Fruit fly (Drosophila melanogaster): ENCODE results near the gene CG43773.

Gene CG43773

DNA sequence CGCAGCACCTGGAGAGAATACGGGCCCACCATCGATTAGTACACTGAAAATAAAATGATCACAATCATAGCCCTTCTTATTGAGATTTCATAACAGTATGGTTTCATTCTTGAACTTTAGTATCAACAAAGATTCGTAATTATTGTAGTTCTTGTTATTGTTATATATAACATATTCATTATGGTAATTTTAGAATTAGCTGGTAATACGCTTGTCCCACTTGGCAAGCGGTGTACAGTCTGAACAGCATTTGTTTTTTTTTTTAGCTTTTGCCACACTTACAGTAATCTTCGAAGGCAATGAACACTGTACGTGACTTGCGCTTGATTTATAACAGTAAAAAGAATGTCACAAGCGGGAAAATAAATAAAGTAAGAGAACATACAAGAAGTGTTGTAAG, 35.6 kb downstream of the CG43773 start:
- no peak for TF ChIP-seq psq (optimal IDR thresholded peaks at IDR 0.05)
- TF ChIP-seq insv (optimal IDR thresholded peaks at IDR 0.05) = no peak
- no peak for TF ChIP-seq ttk (optimal IDR thresholded peaks at IDR 0.05)
- no peak for TF ChIP-seq h (optimal IDR thresholded peaks at IDR 0.05)
- no peak for TF ChIP-seq Sin3A (optimal IDR thresholded peaks at IDR 0.05)
- no peak for TF ChIP-seq Myc (optimal IDR thresholded peaks at IDR 0.05)

DNA sequence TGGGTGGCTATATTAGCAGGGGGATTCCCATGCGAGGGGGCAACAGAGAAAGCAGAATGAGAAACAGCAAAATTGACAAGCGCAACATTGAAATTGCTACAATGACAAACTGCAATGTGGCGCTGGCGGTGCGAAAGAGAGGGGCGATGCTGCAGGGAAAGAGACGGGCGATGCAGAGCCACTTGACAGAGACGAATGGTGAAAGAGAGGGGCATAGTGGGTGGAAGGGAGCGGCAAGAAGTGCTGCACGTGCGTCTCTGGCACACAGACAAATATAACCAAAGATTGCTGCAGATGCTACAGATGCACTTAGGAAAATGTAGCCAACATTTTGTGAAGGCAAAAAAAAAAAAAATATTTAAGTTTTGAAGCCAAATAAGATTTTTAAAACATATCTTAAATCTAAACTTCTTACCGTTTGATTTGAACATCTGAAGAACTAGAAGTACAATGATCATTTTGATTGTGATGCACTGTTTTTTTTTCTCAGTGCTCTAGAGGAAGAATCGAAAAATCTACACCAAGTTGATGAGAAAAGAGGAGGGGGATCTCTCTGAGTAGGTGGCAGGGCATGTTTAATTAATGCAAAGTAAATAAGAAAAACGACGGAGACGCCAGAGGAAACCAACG, 37.8 kb downstream of the CG43773 start:
- TF ChIP-seq ttk (optimal IDR thresholded peaks at IDR 0.05) = no peak
- no peak for TF ChIP-seq Sin3A (optimal IDR thresholded peaks at IDR 0.05)
- TF ChIP-seq Myc (optimal IDR thresholded peaks at IDR 0.05) = no peak
- TF ChIP-seq h (optimal IDR thresholded peaks at IDR 0.05) = no peak
- TF ChIP-seq insv (optimal IDR thresholded peaks at IDR 0.05) = no peak
- TF ChIP-seq psq (optimal IDR thresholded peaks at IDR 0.05) = no peak

DNA sequence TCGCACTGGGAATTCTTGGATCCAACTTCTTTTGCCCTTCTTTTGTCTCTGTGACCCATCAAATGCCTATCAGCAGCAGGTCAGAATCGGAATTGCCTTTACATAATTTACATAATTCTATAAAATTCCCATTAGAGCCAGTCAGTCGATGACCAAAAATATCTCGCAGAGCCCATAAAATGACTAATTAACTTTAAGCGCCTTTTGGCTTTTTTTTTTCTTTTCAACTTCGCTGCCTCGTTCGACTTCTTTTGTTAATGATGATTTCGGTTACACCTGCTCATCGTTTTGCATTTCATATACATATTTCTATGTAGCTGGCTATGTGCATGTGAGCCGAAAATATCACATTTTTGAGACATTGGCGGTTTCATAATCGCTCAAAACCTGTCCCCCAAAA, 44.3 kb downstream of the CG43773 start:
- no peak for TF ChIP-seq ttk (optimal IDR thresholded peaks at IDR 0.05)
- no peak for TF ChIP-seq Sin3A (optimal IDR thresholded peaks at IDR 0.05)
- no peak for TF ChIP-seq Myc (optimal IDR thresholded peaks at IDR 0.05)
- no peak for TF ChIP-seq psq (optimal IDR thresholded peaks at IDR 0.05)
- no peak for TF ChIP-seq insv (optimal IDR thresholded peaks at IDR 0.05)
- no peak for TF ChIP-seq h (optimal IDR thresholded peaks at IDR 0.05)

DNA sequence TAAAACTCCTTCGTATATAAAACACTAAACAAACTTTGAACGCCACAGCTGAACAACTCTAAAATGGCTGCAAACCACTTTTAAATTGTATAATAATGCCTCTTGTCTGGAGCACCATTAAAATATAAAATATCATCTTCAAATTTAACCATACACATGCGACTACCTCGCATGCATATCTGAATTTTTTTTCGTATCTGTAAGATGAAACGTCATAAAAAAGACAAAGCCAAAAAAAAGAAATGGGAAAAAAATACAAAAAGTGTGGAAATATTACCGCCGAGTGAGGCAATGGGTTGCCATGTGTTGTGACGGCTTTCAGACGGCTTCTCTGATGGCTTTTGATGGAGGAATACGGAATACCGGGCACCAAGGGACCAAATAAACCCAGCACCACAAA, 44.9 kb downstream of the CG43773 start:
- TF ChIP-seq Myc (optimal IDR thresholded peaks at IDR 0.05) = no peak
- TF ChIP-seq insv (optimal IDR thresholded peaks at IDR 0.05) = no peak
- no peak for TF ChIP-seq ttk (optimal IDR thresholded peaks at IDR 0.05)
- TF ChIP-seq h (optimal IDR thresholded peaks at IDR 0.05) = no peak
- no peak for TF ChIP-seq Sin3A (optimal IDR thresholded peaks at IDR 0.05)
- TF ChIP-seq psq (optimal IDR thresholded peaks at IDR 0.05) = no peak

DNA sequence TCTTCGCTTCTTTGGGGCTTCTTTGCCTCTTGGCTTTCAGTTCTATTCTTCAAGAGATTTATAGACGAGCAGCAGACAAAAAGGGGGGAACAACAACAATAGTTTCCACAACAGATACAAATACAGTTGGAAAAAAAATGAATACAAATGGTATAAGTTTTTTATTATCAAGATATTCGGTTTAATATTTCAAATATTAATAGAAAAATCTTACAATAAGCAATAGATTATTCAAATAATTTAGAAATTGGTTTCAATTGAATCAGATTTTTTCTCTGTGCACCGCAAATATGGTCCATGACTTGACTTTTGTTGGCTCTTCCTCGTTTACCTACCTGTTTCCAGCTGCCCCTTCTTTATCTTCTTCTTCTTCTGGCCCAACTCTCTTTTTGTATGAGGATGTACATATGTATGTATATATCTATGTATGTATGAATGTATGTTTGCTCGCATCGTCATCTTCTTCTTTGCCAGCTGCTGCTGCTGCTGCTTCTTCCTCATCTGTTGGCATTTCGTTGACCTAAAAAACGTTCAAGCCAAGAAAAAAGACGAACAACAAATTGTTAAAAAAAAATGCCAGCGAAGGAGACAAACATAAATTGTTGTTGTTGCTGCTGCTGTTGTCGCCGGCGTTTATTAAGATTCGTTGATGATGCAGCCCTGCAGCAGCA, 46.1 kb downstream of the CG43773 start:
- TF ChIP-seq h (optimal IDR thresholded peaks at IDR 0.05) (no peak), insv (optimal IDR thresholded peaks at IDR 0.05) (no peak), ttk (optimal IDR thresholded peaks at IDR 0.05) (no peak), Sin3A (optimal IDR thresholded peaks at IDR 0.05) (no peak)

DNA sequence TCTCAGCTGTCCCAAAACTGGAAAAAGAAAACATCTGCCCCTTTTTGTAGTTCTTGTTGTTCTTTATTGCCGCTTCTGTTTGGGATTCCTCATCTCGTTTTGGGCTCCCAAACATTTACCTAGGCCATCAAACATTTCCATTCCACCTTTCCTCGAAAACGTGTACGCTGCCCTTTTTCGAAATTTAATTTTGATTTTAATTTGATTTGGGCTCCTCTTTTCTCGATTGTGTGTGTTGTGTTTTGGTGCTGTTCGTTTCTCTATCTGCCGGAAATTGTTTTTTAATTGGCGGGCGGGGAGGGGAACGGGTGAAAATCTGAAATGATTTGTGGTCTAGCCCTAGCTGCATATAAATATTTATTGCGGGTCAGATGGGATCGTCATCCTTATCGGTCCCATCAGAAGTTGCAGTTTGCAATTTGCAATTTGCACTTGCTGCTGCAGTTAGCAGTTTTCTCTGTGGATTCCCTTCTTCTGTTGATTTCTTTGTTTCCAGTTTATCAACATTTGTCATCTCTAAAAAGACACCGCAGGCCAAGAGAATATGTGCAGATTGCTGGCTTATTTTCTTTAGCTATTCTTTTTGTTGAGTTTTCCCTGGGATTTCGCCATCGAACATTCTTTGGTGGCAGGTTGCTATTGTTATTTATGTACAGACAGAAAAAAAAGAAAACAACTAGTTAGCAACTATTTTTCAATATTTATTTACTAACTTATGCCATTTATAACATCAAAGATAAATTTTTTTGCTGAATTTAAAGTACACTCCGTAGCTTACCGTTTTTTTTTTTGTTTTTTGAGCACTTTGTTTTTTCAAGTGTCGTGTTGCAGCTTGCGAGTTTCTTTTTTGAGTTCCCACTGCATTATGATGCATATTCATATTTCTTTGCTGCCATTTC, 47.6 kb downstream of the CG43773 start:
- TF ChIP-seq Sin3A (optimal IDR thresholded peaks at IDR 0.05) = no peak
- TF ChIP-seq h (optimal IDR thresholded peaks at IDR 0.05) = no peak
- TF ChIP-seq insv (optimal IDR thresholded peaks at IDR 0.05) = no peak
- TF ChIP-seq Myc (optimal IDR thresholded peaks at IDR 0.05) = no peak
- no peak for TF ChIP-seq psq (optimal IDR thresholded peaks at IDR 0.05)
- no peak for TF ChIP-seq ttk (optimal IDR thresholded peaks at IDR 0.05)

DNA sequence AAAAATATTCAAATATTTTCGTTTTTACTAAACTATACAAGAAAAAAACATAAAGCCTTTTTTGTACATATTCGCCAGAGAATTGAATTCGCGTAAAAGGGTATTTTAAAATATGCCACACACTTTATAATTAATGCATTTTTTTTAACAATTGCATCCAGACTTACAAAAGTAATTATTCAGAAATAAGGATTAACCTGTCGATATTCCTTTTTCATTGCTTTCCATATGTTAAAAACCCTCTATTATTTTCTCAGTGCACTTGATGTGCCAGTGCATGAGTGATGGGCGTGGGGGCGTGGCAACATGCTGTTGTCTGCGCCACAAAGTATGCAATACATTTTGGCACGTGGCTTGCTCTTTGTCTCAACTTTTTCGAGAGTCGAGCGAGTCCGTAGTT, 49.3 kb downstream of the CG43773 start:
- TF ChIP-seq insv (optimal IDR thresholded peaks at IDR 0.05) (no peak), Sin3A (optimal IDR thresholded peaks at IDR 0.05) (no peak), h (optimal IDR thresholded peaks at IDR 0.05) (no peak), psq (optimal IDR thresholded peaks at IDR 0.05) (no peak), Myc (optimal IDR thresholded peaks at IDR 0.05) (no peak), ttk (optimal IDR thresholded peaks at IDR 0.05) (no peak)
